Worm (Caenorhabditis elegans) whole organism, L1 larva: Measurements from ENCODE around the gene F54E7.6.

Experiments
- F16B12.6 ChIP-seq: fragments of 150-350 bp; optimal IDR thresholded peaks from 2 replicates; lab custom pipeline; 2014; ENCODE audit warnings: missing biosample characterization, missing genetic modification characterization
- ceh-88 ChIP-seq: fragments of 200-800 bp; sonication (Bioruptor generic); IDR thresholded peaks from 2 replicates; pipeline ENCODE4 v1.3.6; 2022; ENCODE audit warnings: missing genetic modification characterization, missing compliant biosample characterization
- ces-1 ChIP-seq: fragments of 150-350 bp; optimal IDR thresholded peaks from 2 replicates; lab custom pipeline; 2014; ENCODE audit warnings: missing biosample characterization, missing genetic modification reagents, missing genetic modification characterization
- dpl-1 ChIP-seq, 3 experiments: fragments of 150-350 bp in 2 of 3; sonication (generic microtip) in 1 of 3; optimal IDR thresholded peaks; 2 replicates each; lab custom pipeline; 2014 to 2017; ENCODE audit warnings: missing biosample characterization in 3 of 3, missing genetic modification characterization in 3 of 3, missing genetic modification reagents in 3 of 3
- efl-1 ChIP-seq, 4 experiments: fragments of 150-350 bp; optimal IDR thresholded peaks in 3 of 4; peaks in 1 of 4; 1 replicate in 1 of 4; 2 replicates in 3 of 4; lab custom pipeline; 2014; ENCODE audit warnings: missing biosample characterization in 2 of 4, missing genetic modification characterization in 2 of 4, missing genetic modification reagents in 2 of 4
- efl-3 ChIP-seq: fragments of 200-800 bp; sonication (Bioruptor generic); optimal IDR thresholded peaks from 2 replicates; lab custom pipeline; 2018; ENCODE audit warnings: mild to moderate bottlenecking, missing genetic modification characterization, missing compliant biosample characterization
- egl-13 ChIP-seq: sonication (generic microtip); optimal IDR thresholded peaks from 2 replicates; lab custom pipeline; 2016; ENCODE audit warnings: missing genotype, missing genetic modification reagents, missing genetic modification characterization, missing compliant biosample characterization
- fkh-10 ChIP-seq: sonication (generic microtip); optimal IDR thresholded peaks from 2 replicates; lab custom pipeline; 2017; ENCODE audit warnings: missing biosample characterization, missing genetic modification reagents, missing genetic modification characterization
- fkh-4 ChIP-seq: sonication (generic microtip); optimal IDR thresholded peaks from 2 replicates; lab custom pipeline; 2016; ENCODE audit warnings: missing compliant biosample characterization, missing genetic modification characterization, borderline replicate concordance
- fkh-8 ChIP-seq: sonication (generic microtip); optimal IDR thresholded peaks from 2 replicates; lab custom pipeline; 2016; ENCODE audit warnings: mild to moderate bottlenecking, missing genetic modification characterization, missing compliant biosample characterization
- grh-1 ChIP-seq: fragments of 200-800 bp; sonication (Bioruptor generic); IDR thresholded peaks from 2 replicates; pipeline ENCODE4 v1.3.6; 2022; ENCODE audit warnings: missing genetic modification reagents, missing genetic modification characterization, missing compliant biosample characterization
- hlh-17 ChIP-seq: fragments of 200-800 bp; sonication (Bioruptor generic); optimal IDR thresholded peaks from 2 replicates; lab custom pipeline; 2018; ENCODE audit warnings: missing genetic modification characterization, mild to moderate bottlenecking, missing compliant biosample characterization, moderate library complexity, borderline replicate concordance
- hlh-4 ChIP-seq: sonication (generic microtip); optimal IDR thresholded peaks from 2 replicates; lab custom pipeline; 2016; ENCODE audit warnings: mild to moderate bottlenecking, missing genetic modification characterization, missing compliant biosample characterization
- hpl-2 ChIP-seq: fragments of 150-350 bp; optimal IDR thresholded peaks from 2 replicates; lab custom pipeline; 2014; ENCODE audit warnings: missing biosample characterization, missing genetic modification reagents, missing genetic modification characterization
- isw-1 ChIP-seq: fragments of 200-800 bp; sonication (Bioruptor generic); IDR thresholded peaks from 2 replicates; pipeline ENCODE4 v1.3.6; 2022; ENCODE audit warnings: missing genetic modification characterization, missing compliant biosample characterization
- lin-14 ChIP-seq: fragments of 200-800 bp; sonication (Bioruptor generic); optimal IDR thresholded peaks from 2 replicates; lab custom pipeline; 2018; ENCODE audit warnings: mild to moderate bottlenecking, missing genetic modification characterization, moderate library complexity, missing compliant biosample characterization
- lin-35 ChIP-seq, 2 experiments: fragments of 150-350 bp; optimal IDR thresholded peaks; 2 replicates each; lab custom pipeline; 2014; ENCODE audit warnings: missing biosample characterization in 2 of 2, missing genetic modification characterization in 2 of 2, missing genetic modification reagents in 2 of 2
- lir-3 ChIP-seq: sonication (generic microtip); optimal IDR thresholded peaks from 2 replicates; lab custom pipeline; 2016; ENCODE audit warnings: mild to moderate bottlenecking, missing genetic modification characterization, moderate library complexity, missing compliant biosample characterization; ENCODE audit not compliant: poor library complexity
- lsy-2 ChIP-seq, 2 experiments: fragments of 150-350 bp; optimal IDR thresholded peaks; 2 replicates each; lab custom pipeline; 2014; ENCODE audit warnings: missing biosample characterization in 2 of 2, missing genetic modification characterization in 2 of 2
- mab-9 ChIP-seq: fragments of 200-800 bp; sonication (Bioruptor generic); IDR thresholded peaks from 2 replicates; pipeline ENCODE4 v1.3.6; 2022; ENCODE audit warnings: missing genetic modification reagents, missing genetic modification characterization, missing compliant biosample characterization
- nhr-12 ChIP-seq: sonication (generic microtip); optimal IDR thresholded peaks from 2 replicates; lab custom pipeline; 2017; ENCODE audit warnings: missing biosample characterization, missing genetic modification characterization
- nhr-19 ChIP-seq: fragments of 200-800 bp; sonication (Bioruptor generic); conservative IDR thresholded peaks from 2 replicates; pipeline ENCODE4 v1.3.6; 2022; ENCODE audit warnings: missing genetic modification characterization, missing compliant biosample characterization
- nhr-20 ChIP-seq: sonication (generic microtip); optimal IDR thresholded peaks from 2 replicates; lab custom pipeline; 2016; ENCODE audit warnings: mild to moderate bottlenecking, missing genetic modification characterization, missing compliant biosample characterization
- nhr-71 ChIP-seq: sonication (generic microtip); optimal IDR thresholded peaks from 2 replicates; lab custom pipeline; 2016; ENCODE audit warnings: mild to moderate bottlenecking, missing genetic modification characterization, moderate library complexity, missing compliant biosample characterization
- nhr-76 ChIP-seq: sonication (generic microtip); optimal IDR thresholded peaks from 2 replicates; lab custom pipeline; 2017; ENCODE audit warnings: missing biosample characterization, missing genetic modification characterization
- nhr-85 ChIP-seq: sonication (generic microtip); peaks from one replicate; lab custom pipeline; 2016; ENCODE audit warnings: missing genetic modification characterization, inconsistent platforms, missing compliant biosample characterization
- pag-3 ChIP-seq: sonication (generic microtip); optimal IDR thresholded peaks from 2 replicates; lab custom pipeline; 2017; ENCODE audit warnings: missing genetic modification characterization, mild to moderate bottlenecking, missing compliant biosample characterization, antibody characterized with exemption, borderline replicate concordance; ENCODE audit not compliant: insufficient read depth
- pax-3 ChIP-seq: fragments of 200-800 bp; sonication (Bioruptor generic); optimal IDR thresholded peaks from 2 replicates; lab custom pipeline; 2018; ENCODE audit warnings: mild to moderate bottlenecking, missing genetic modification characterization, moderate library complexity, missing compliant biosample characterization
- rnt-1 ChIP-seq: sonication (generic microtip); optimal IDR thresholded peaks from 2 replicates; lab custom pipeline; 2016; ENCODE audit warnings: mild to moderate bottlenecking, missing genetic modification characterization, moderate library complexity, missing compliant biosample characterization
- snpc-4 ChIP-seq: fragments of 150-350 bp; optimal IDR thresholded peaks from 2 replicates; lab custom pipeline; 2014; ENCODE audit warnings: missing biosample characterization, missing genetic modification characterization
- snu-23 ChIP-seq: sonication (generic microtip); optimal IDR thresholded peaks from 2 replicates; lab custom pipeline; 2016; ENCODE audit warnings: missing genetic modification characterization, missing compliant biosample characterization
- sptf-1 ChIP-seq: fragments of 150-350 bp; optimal IDR thresholded peaks from 2 replicates; lab custom pipeline; 2014; ENCODE audit warnings: missing biosample characterization, missing genetic modification characterization
- swsn-7 ChIP-seq: sonication (generic microtip); optimal IDR thresholded peaks from 2 replicates; lab custom pipeline; 2016; ENCODE audit warnings: missing genetic modification characterization, missing compliant biosample characterization
- tbx-2 ChIP-seq: sonication (generic microtip); optimal IDR thresholded peaks from 2 replicates; lab custom pipeline; 2016; ENCODE audit warnings: missing genetic modification characterization, missing compliant biosample characterization
- unc-130 ChIP-seq: fragments of 150-350 bp; optimal IDR thresholded peaks from 2 replicates; lab custom pipeline; 2017; ENCODE audit warnings: missing biosample characterization, missing genetic modification characterization, inconsistent platforms
- unc-86 ChIP-seq: sonication (generic microtip); optimal IDR thresholded peaks from 2 replicates; lab custom pipeline; 2016; ENCODE audit warnings: missing genetic modification characterization, missing compliant biosample characterization
- unc-98 ChIP-seq: fragments of 200-800 bp; sonication (Bioruptor generic); IDR thresholded peaks from 2 replicates; pipeline ENCODE4 v1.3.6; 2022; ENCODE audit warnings: missing genetic modification characterization, missing compliant biosample characterization
- zag-1 ChIP-seq: fragments of 150-350 bp; optimal IDR thresholded peaks from 2 replicates; lab custom pipeline; 2014; ENCODE audit warnings: missing biosample characterization, missing genetic modification characterization
- zip-4 ChIP-seq: fragments of 200-800 bp; sonication (Bioruptor generic); optimal IDR thresholded peaks from 2 replicates; lab custom pipeline; 2018; ENCODE audit warnings: mild to moderate bottlenecking, missing genetic modification characterization, moderate library complexity, missing compliant biosample characterization

Gene F54E7.6

ce11 chrIII:5637297-5637876 is 23.5 kb downstream of the F54E7.6 start:
- TF ChIP-seq lin-14 (peak; percentile 23), snpc-4 (tag; lab: Kevin White, UChicago) (peak; percentile 53), isw-1 (GFP tag; lab: Robert Waterston, UW) (peak; percentile 30; the same call in 1 of the 2 replicates), grh-1 (GFP tag; lab: Robert Waterston, UW) (peak; percentile 81), nhr-19 (GFP tag; lab: Robert Waterston, UW) (peak; percentile 90), mab-9 (GFP tag; lab: Robert Waterston, UW) (peak; percentile 72; the same call in 1 of the 2 replicates), rnt-1 (tag; lab: Kevin White, UChicago) (peak; percentile 51), unc-98 (GFP tag; lab: Robert Waterston, UW) (0 out of 2 replicates have a peak, but pooled peaks have one; percentile 31), ceh-88 (peak; percentile 52; the same call in 1 of the 2 replicates), nhr-71 (peak; percentile 24)

- no peak for TF ChIP-seq F16B12.6 (tag; lab: Kevin White, UChicago)
- TF ChIP-seq lin-35 (GFP tag; optimal IDR thresholded peaks at IDR 0.05; lab: Kevin White, UChicago), result no peak
- TF ChIP-seq unc-130 (tag; lab: Kevin White, UChicago), result no peak
- TF ChIP-seq efl-3 (GFP tag; lab: Kevin White, UChicago), result no peak
- no peak for TF ChIP-seq grh-1 (GFP tag; lab: Robert Waterston, UW)
- TF ChIP-seq hlh-4 (tag; lab: Kevin White, UChicago), result no peak
- TF ChIP-seq hpl-2 (GFP tag; lab: Kevin White, UChicago), result no peak
- TF ChIP-seq hlh-17 (GFP tag; lab: Kevin White, UChicago), result no peak
- TF ChIP-seq, all 84 proteins: peak for 0
These were observed 25.7 kb downstream of the F54E7.6 start, which contains the start of gene ckk-1 for ce11 chrIII:5635179-5635578. Gene ckk-1, plus strand, starts transcription at chrIII:5635479.

ce11 chrIII:5634509-5634908 is 26.4 kb downstream of the F54E7.6 start:
- TF ChIP-seq lin-14, result peak; percentile 48
- no peak for TF ChIP-seq nhr-85

ce11 chrIII:5632426-5632976 is 28.4 kb downstream of the F54E7.6 start:
- TF ChIP-seq pax-3 (no peak), fkh-10 (GFP tag; lab: Kevin White, UChicago) (peak; percentile 89), snpc-4 (tag; lab: Kevin White, UChicago) (peak; percentile 87), nhr-76 (tag; lab: Kevin White, UChicago) (no peak), ces-1 (GFP tag; lab: Kevin White, UChicago) (peak; percentile 45), lin-14 (peak; percentile 69)

ce11 chrIII:5630350-5630749 is 30.5 kb downstream of the F54E7.6 start:
- no peak for TF ChIP-seq grh-1 (GFP tag; lab: Robert Waterston, UW)
- TF ChIP-seq ceh-88, result no peak
- TF ChIP-seq tbx-2, result no peak
- TF ChIP-seq dpl-1 (GFP tag; optimal IDR thresholded peaks at IDR 0.05; lab: Kevin White, UChicago), result no peak
- no peak for TF ChIP-seq nhr-20 (tag; lab: Kevin White, UChicago)
- TF ChIP-seq fkh-4, result no peak
- TF ChIP-seq fkh-10 (GFP tag; lab: Kevin White, UChicago), result no peak
- TF ChIP-seq rnt-1 (tag; lab: Kevin White, UChicago), result peak; percentile 48
- no peak for TF ChIP-seq zip-4 (GFP tag; lab: Kevin White, UChicago)
- no peak for TF ChIP-seq swsn-7 (tag; lab: Kevin White, UChicago)
- no peak for TF ChIP-seq lir-3 (tag; lab: Kevin White, UChicago)
- no peak for TF ChIP-seq pax-3
- TF ChIP-seq snu-23, result peak; percentile 2
- TF ChIP-seq zag-1, result no peak
- peak; percentile 40 for TF ChIP-seq lin-14
- no peak for TF ChIP-seq unc-86
- TF ChIP-seq fkh-8, result no peak
- TF ChIP-seq efl-1 (optimal IDR thresholded peaks at IDR 0.05; lab: Kevin White, UChicago), result no peak
- peak in 1 of 2 experiments; percentile 72 for TF ChIP-seq efl-1 (GFP tag; optimal IDR thresholded peaks at IDR 0.05 in 1 of 2; lab: Kevin White, UChicago)
- TF ChIP-seq nhr-71, result peak; percentile 42
- TF ChIP-seq nhr-19 (GFP tag; lab: Robert Waterston, UW), result no peak; the same call in 1 of the 2 replicates
- no peak for TF ChIP-seq sptf-1
- no peak for TF ChIP-seq hpl-2 (GFP tag; lab: Kevin White, UChicago)
- TF ChIP-seq ces-1 (GFP tag; lab: Kevin White, UChicago), result no peak
- TF ChIP-seq pag-3 (tag; lab: Kevin White, UChicago), result no peak
- TF ChIP-seq lsy-2 (tag; optimal IDR thresholded peaks at IDR 0.05; lab: Kevin White, UChicago), result peak in 1 of 2 experiments; percentile 21
- TF ChIP-seq snpc-4 (tag; lab: Kevin White, UChicago), result no peak
- TF ChIP-seq unc-130 (tag; lab: Kevin White, UChicago), result peak; percentile 63
- no peak for TF ChIP-seq nhr-12 (tag; lab: Kevin White, UChicago)
- TF ChIP-seq egl-13 (tag; lab: Kevin White, UChicago), result no peak
